Worm (Caenorhabditis elegans) whole organism, young adult: ENCODE measurements around the gene F44E5.5.

Experiments used
- F10E7.11 ChIP-seq: sonication (generic microtip); optimal IDR thresholded peaks from 2 replicates; lab custom pipeline; 2017; ENCODE audit warnings: mild to moderate bottlenecking, missing genetic modification characterization, moderate library complexity, missing compliant biosample characterization
- F22D6.2 ChIP-seq: sonication (generic microtip); optimal IDR thresholded peaks from 2 replicates; lab custom pipeline; 2016; ENCODE audit warnings: mild to moderate bottlenecking, missing genetic modification characterization, missing compliant biosample characterization
- F23B12.7 ChIP-seq: sonication (generic microtip); optimal IDR thresholded peaks from 2 replicates; lab custom pipeline; 2017; ENCODE audit warnings: missing genetic modification characterization, mild to moderate bottlenecking, missing compliant biosample characterization, antibody characterized with exemption, moderate library complexity; ENCODE audit not compliant: insufficient read depth
- F37B4.10 ChIP-seq: fragments of 200-800 bp; sonication (Bioruptor generic); IDR thresholded peaks from 2 replicates; pipeline ENCODE4 v1.3.6; 2022; ENCODE audit warnings: missing genetic modification characterization, missing compliant biosample characterization
- F49E8.2 ChIP-seq: sonication (generic microtip); optimal IDR thresholded peaks from 3 replicates; lab custom pipeline; 2017; ENCODE audit warnings: missing genetic modification characterization, mild to moderate bottlenecking, missing compliant biosample characterization, antibody characterized with exemption, moderate library complexity; ENCODE audit not compliant: insufficient read depth
- F57C9.4 ChIP-seq: sonication (generic microtip); optimal IDR thresholded peaks from 2 replicates; lab custom pipeline; 2017; ENCODE audit warnings: mild to moderate bottlenecking, missing genetic modification characterization, missing compliant biosample characterization
- Y56A3A.18 ChIP-seq: fragments of 200-800 bp; sonication (Bioruptor generic); IDR thresholded peaks from 2 replicates; pipeline ENCODE4 v1.3.6; 2022; ENCODE audit warnings: missing genetic modification reagents, missing genetic modification characterization, missing compliant biosample characterization
- Y67H2A.10 ChIP-seq: fragments of 200-800 bp; sonication (Bioruptor generic); conservative IDR thresholded peaks from 2 replicates; pipeline ENCODE4 v1.3.6; 2022; ENCODE audit warnings: missing genetic modification reagents, missing genetic modification characterization, missing compliant biosample characterization
- ama-1 ChIP-seq, 3 experiments: fragments of 150-350 bp in 1 of 3; sonication (generic microtip) in 2 of 3; optimal IDR thresholded peaks; 2 replicates each; lab custom pipeline; 2014 to 2018; ENCODE audit warnings: missing biosample characterization in 2 of 3, missing genetic modification characterization in 2 of 3, missing genetic modification reagents in 2 of 3
- aptf-3 ChIP-seq: fragments of 200-800 bp; sonication (Bioruptor generic); IDR thresholded peaks from 2 replicates; pipeline ENCODE4 v1.3.6; 2022; ENCODE audit warnings: missing genetic modification characterization, missing compliant biosample characterization
- attf-5 ChIP-seq: fragments of 200-800 bp; sonication (Bioruptor generic); optimal IDR thresholded peaks from 2 replicates; lab custom pipeline; 2018; ENCODE audit warnings: mild to moderate bottlenecking, missing genetic modification characterization, missing compliant biosample characterization
- bed-2 ChIP-seq: fragments of 200-800 bp; sonication (Bioruptor generic); IDR thresholded peaks from 2 replicates; pipeline ENCODE4 v1.3.6; 2022; ENCODE audit warnings: missing genetic modification reagents, missing genetic modification characterization, missing compliant biosample characterization
- cebp-1 ChIP-seq, 2 experiments: fragments of 200-800 bp in 1 of 2; sonication (Bioruptor generic) in 1 of 2; sonication (generic microtip) in 1 of 2; IDR thresholded peaks in 1 of 2; optimal IDR thresholded peaks in 1 of 2; 2 replicates each; pipeline versions ENCODE4 v1.3.6 to Lab custom; 2017 to 2022; ENCODE audit warnings: missing compliant biosample characterization in 2 of 2, missing genetic modification characterization in 2 of 2, mild to moderate bottlenecking in 1 of 2, missing genetic modification reagents in 1 of 2, moderate library complexity in 1 of 2
- ceh-100 ChIP-seq: fragments of 200-800 bp; sonication (Bioruptor generic); IDR thresholded peaks from 2 replicates; pipeline ENCODE4 v1.3.6; 2022; ENCODE audit warnings: missing genetic modification reagents, missing genetic modification characterization, missing compliant biosample characterization
- ceh-40 ChIP-seq: fragments of 200-800 bp; sonication (Bioruptor generic); IDR thresholded peaks from 2 replicates; pipeline ENCODE4 v1.3.6; 2022; ENCODE audit warnings: missing genetic modification characterization, missing compliant biosample characterization
- ceh-91 ChIP-seq: fragments of 200-800 bp; sonication (Bioruptor generic); IDR thresholded peaks from 2 replicates; pipeline ENCODE4 v1.3.6; 2022; ENCODE audit warnings: missing genetic modification reagents, missing genetic modification characterization, missing compliant biosample characterization
- chd-7 ChIP-seq: sonication (generic microtip); optimal IDR thresholded peaks from 2 replicates; lab custom pipeline; 2016; ENCODE audit warnings: mild to moderate bottlenecking, missing genetic modification characterization, moderate library complexity, missing compliant biosample characterization
- die-1 ChIP-seq: sonication (generic microtip); optimal IDR thresholded peaks from 2 replicates; lab custom pipeline; 2016; ENCODE audit warnings: missing genotype, mild to moderate bottlenecking, missing genetic modification characterization, missing compliant biosample characterization
- dpff-1 ChIP-seq: sonication (generic microtip); optimal IDR thresholded peaks from 2 replicates; lab custom pipeline; 2017; ENCODE audit warnings: mild to moderate bottlenecking, missing genetic modification characterization, missing compliant biosample characterization
- fkh-3 ChIP-seq: sonication (generic microtip); optimal IDR thresholded peaks from 2 replicates; lab custom pipeline; 2016; ENCODE audit warnings: mild to moderate bottlenecking, missing genetic modification characterization, missing compliant biosample characterization
- gei-17 ChIP-seq: fragments of 200-800 bp; sonication (Bioruptor generic); optimal IDR thresholded peaks from 2 replicates; lab custom pipeline; 2018; ENCODE audit warnings: mild to moderate bottlenecking, missing genetic modification characterization, missing compliant biosample characterization
- lag-1 ChIP-seq: fragments of 200-800 bp; sonication (Bioruptor generic); IDR thresholded peaks from 2 replicates; pipeline ENCODE4 v1.3.6; 2022; ENCODE audit warnings: missing genetic modification reagents, missing genetic modification characterization, missing compliant biosample characterization
- lin-40 ChIP-seq: sonication (generic microtip); optimal IDR thresholded peaks from 2 replicates; lab custom pipeline; 2016; ENCODE audit warnings: missing genetic modification characterization, mild to moderate bottlenecking, missing compliant biosample characterization, missing genotype, missing genetic modification reagents
- lsl-1 ChIP-seq: fragments of 200-800 bp; sonication (Bioruptor generic); optimal IDR thresholded peaks from 2 replicates; lab custom pipeline; 2018; ENCODE audit warnings: mild to moderate bottlenecking, missing genetic modification characterization, moderate library complexity, missing compliant biosample characterization
- lsy-27 ChIP-seq: sonication (generic microtip); optimal IDR thresholded peaks from 2 replicates; lab custom pipeline; 2017; ENCODE audit warnings: missing genetic modification characterization, mild to moderate bottlenecking, missing compliant biosample characterization, antibody characterized with exemption, missing genotype, borderline replicate concordance; ENCODE audit not compliant: insufficient read depth
- nhr-80 ChIP-seq: sonication (generic microtip); optimal IDR thresholded peaks from 2 replicates; lab custom pipeline; 2016; ENCODE audit warnings: missing genetic modification characterization, missing compliant biosample characterization
- pha-4 ChIP-seq: fragments of 150-350 bp; sonication (generic microtip); optimal IDR thresholded peaks from 2 replicates; lab custom pipeline; 2014; ENCODE audit warnings: missing biosample characterization, missing genetic modification reagents, missing genetic modification characterization
- rpc-1 ChIP-seq, 2 experiments: fragments of 150-350 bp in 1 of 2; sonication (generic microtip) in 1 of 2; optimal IDR thresholded peaks; 2 replicates each; lab custom pipeline; 2014 to 2018; ENCODE audit warnings: missing biosample characterization in 1 of 2, missing genetic modification characterization in 1 of 2, missing genetic modification reagents in 1 of 2, missing genotype in 1 of 2
- snpc-3.4 ChIP-seq: sonication (generic microtip); optimal IDR thresholded peaks from 2 replicates; lab custom pipeline; 2017; ENCODE audit warnings: missing genetic modification characterization, mild to moderate bottlenecking, missing compliant biosample characterization, antibody characterized with exemption, moderate library complexity, missing genotype, missing genetic modification reagents
- tbx-9 ChIP-seq: sonication (generic microtip); optimal IDR thresholded peaks from 2 replicates; lab custom pipeline; 2016; ENCODE audit warnings: borderline replicate concordance, missing genetic modification characterization, inconsistent platforms, missing compliant biosample characterization
- unc-130 ChIP-seq: sonication (generic microtip); optimal IDR thresholded peaks from 2 replicates; lab custom pipeline; 2016; ENCODE audit warnings: missing genetic modification reagents, missing genetic modification characterization, missing compliant biosample characterization

The F44E5.5 gene

ce11 chrII:11790458-11790857, 31.0 kb downstream of the F44E5.5 start, which contains the start of gene F43G6.4:
Gene F43G6.4 (plus strand): TSS chrII:11790758.
- TF ChIP-seq cebp-1 (GFP tag; IDR thresholded peaks at IDR 0.05; lab: Robert Waterston, UW) (no peak), cebp-1 (tag; optimal IDR thresholded peaks at IDR 0.05; lab: Kevin White, UChicago) (no peak), lsy-27 (tag; lab: Kevin White, UChicago) (no peak), lin-40 (tag; lab: Kevin White, UChicago) (no peak), unc-130 (no peak), chd-7 (no peak), F49E8.2 (tag; lab: Kevin White, UChicago) (no peak), ceh-40 (GFP tag; lab: Robert Waterston, UW) (no peak), lsl-1 (GFP tag; lab: Kevin White, UChicago) (no peak), F57C9.4 (tag; lab: Kevin White, UChicago) (no peak), gei-17 (GFP tag; lab: Kevin White, UChicago) (no peak), dpff-1 (tag; lab: Kevin White, UChicago) (no peak), Y56A3A.18 (GFP tag; lab: Robert Waterston, UW) (no peak), tbx-9 (no peak), F22D6.2 (tag; lab: Kevin White, UChicago) (no peak), ceh-100 (no peak), F37B4.10 (no peak), Y67H2A.10 (GFP tag; lab: Robert Waterston, UW) (no peak), F10E7.11 (tag; lab: Kevin White, UChicago) (no peak)

ce11 chrII:11794392-11794791, 34.9 kb downstream of the F44E5.5 start:
- TF ChIP-seq F23B12.7 (tag; lab: Kevin White, UChicago) (no peak), lag-1 (GFP tag; lab: Robert Waterston, UW) (no peak), die-1 (tag; lab: Kevin White, UChicago) (no peak), snpc-3.4 (tag; lab: Kevin White, UChicago) (no peak), ama-1 (optimal IDR thresholded peaks at IDR 0.05; lab: Kevin White, UChicago) (no peak), ama-1 (GFP tag; optimal IDR thresholded peaks at IDR 0.05; lab: Kevin White, UChicago) (no peak), rpc-1 (optimal IDR thresholded peaks at IDR 0.05; lab: Kevin White, UChicago) (no peak), rpc-1 (tag; optimal IDR thresholded peaks at IDR 0.05; lab: Kevin White, UChicago) (no peak)
- TF ChIP-seq, all 124 proteins: peak for 0

ce11 chrII:11797194-11797593, 37.7 kb downstream of the F44E5.5 start:
- TF ChIP-seq bed-2 (GFP tag; lab: Robert Waterston, UW) (no peak), nhr-80 (tag; lab: Kevin White, UChicago) (peak; percentile 42)

ce11 chrII:11798737-11799136, 39.3 kb downstream of the F44E5.5 start, which contains the start of gene hda-5:
Gene hda-5 (plus strand): TSS chrII:11799037.
- no peak for TF ChIP-seq aptf-3 (GFP tag; lab: Robert Waterston, UW)
- TF ChIP-seq attf-5 (GFP tag; lab: Kevin White, UChicago): no peak
- no peak for TF ChIP-seq snpc-3.4 (tag; lab: Kevin White, UChicago)
- TF ChIP-seq ceh-91: no peak
- TF ChIP-seq cebp-1 (GFP tag; IDR thresholded peaks at IDR 0.05; lab: Robert Waterston, UW): no peak
- TF ChIP-seq cebp-1 (tag; optimal IDR thresholded peaks at IDR 0.05; lab: Kevin White, UChicago): no peak
- TF ChIP-seq pha-4 (tag; lab: Kevin White, UChicago): no peak

- TF ChIP-seq pha-4 (tag; lab: Kevin White, UChicago) (no peak), fkh-3 (tag; lab: Kevin White, UChicago) (no peak)
These were observed 43.0 kb downstream of the F44E5.5 start, which contains the start of gene F43G6.17 for ce11 chrII:11802451-11802850. Gene F43G6.17 (plus strand): TSS chrII:11802751.
